Fruit fly (Drosophila melanogaster) whole organism, embryonic: Measurements from ENCODE around the gene CG10208.

Experiments
- Abd-B ChIP-seq: fragments of 200-800 bp; sonication (Bioruptor generic); optimal IDR thresholded peaks from 2 replicates; lab custom pipeline; 2018; ENCODE audit warnings: missing biosample characterization, mild to moderate bottlenecking, missing genetic modification characterization, moderate library complexity
- Atf6 ChIP-seq: fragments of 200-800 bp; sonication (Bioruptor generic); IDR thresholded peaks from 2 replicates; pipeline ENCODE4 v1.3.6; 2022; ENCODE audit warnings: missing biosample characterization, missing genetic modification characterization
- CG10431 ChIP-seq: fragments of 200-800 bp; sonication (Bioruptor generic); optimal IDR thresholded peaks from 3 replicates; lab custom pipeline; 2018; ENCODE audit warnings: missing biosample characterization, mild to moderate bottlenecking, missing genetic modification characterization
- CG10543 ChIP-seq: fragments of 200-800 bp; sonication (Bioruptor generic); optimal IDR thresholded peaks from 3 replicates; lab custom pipeline; 2017; ENCODE audit warnings: missing biosample characterization, mild to moderate bottlenecking, missing genetic modification characterization, moderate library complexity
- CG10959 ChIP-seq: fragments of 200-800 bp; sonication (Bioruptor generic); IDR thresholded peaks from 2 replicates; pipeline ENCODE4 v1.3.6; 2022; ENCODE audit warnings: missing biosample characterization, missing genetic modification characterization
- CG11504 ChIP-seq: fragments of 200-800 bp; sonication (Bioruptor generic); optimal IDR thresholded peaks from 3 replicates; lab custom pipeline; 2019; ENCODE audit warnings: missing biosample characterization, mild to moderate bottlenecking, missing genetic modification characterization, moderate library complexity
- CG11696 ChIP-seq: fragments of 200-800 bp; sonication (Bioruptor generic); IDR thresholded peaks from 2 replicates; pipeline ENCODE4 v1.3.6; 2022; ENCODE audit warnings: missing biosample characterization, missing genetic modification characterization
- CG14050 ChIP-seq: fragments of 200-800 bp; sonication (Bioruptor generic); IDR thresholded peaks from 3 replicates; pipeline ENCODE4 v1.3.6; 2022; ENCODE audit warnings: missing biosample characterization, missing genetic modification characterization
- CG15696 ChIP-seq: fragments of 200-800 bp; sonication (Bioruptor generic); optimal IDR thresholded peaks from 2 replicates; lab custom pipeline; 2019; ENCODE audit warnings: missing biosample characterization, mild to moderate bottlenecking, missing genetic modification characterization, moderate library complexity
- CG17359 ChIP-seq: fragments of 200-800 bp; sonication (Bioruptor generic); optimal IDR thresholded peaks from 3 replicates; lab custom pipeline; 2018; ENCODE audit warnings: missing biosample characterization, mild to moderate bottlenecking, missing genetic modification characterization, moderate library complexity
- CG2202 ChIP-seq: fragments of 200-800 bp; sonication (Bioruptor generic); optimal IDR thresholded peaks from 2 replicates; lab custom pipeline; 2018; ENCODE audit warnings: missing biosample characterization, mild to moderate bottlenecking, missing genetic modification characterization
- CG3065 ChIP-seq: fragments of 200-800 bp; sonication (Bioruptor generic); optimal IDR thresholded peaks from 2 replicates; lab custom pipeline; 2016; ENCODE audit warnings: missing biosample characterization, missing genetic modification characterization
- CG31365 ChIP-seq: fragments of 200-800 bp; sonication (Bioruptor generic); optimal IDR thresholded peaks from 2 replicates; lab custom pipeline; 2018; ENCODE audit warnings: missing biosample characterization, mild to moderate bottlenecking, missing genetic modification characterization
- CG31388 ChIP-seq: fragments of 200-800 bp; sonication (Bioruptor generic); optimal IDR thresholded peaks from 2 replicates; lab custom pipeline; 2016; ENCODE audit warnings: missing biosample characterization, missing genetic modification characterization
- CG3838 ChIP-seq: fragments of 200-800 bp; sonication (Bioruptor generic); optimal IDR thresholded peaks from 3 replicates; lab custom pipeline; 2016; ENCODE audit warnings: missing biosample characterization, missing genetic modification characterization
- CG3995 ChIP-seq: fragments of 200-800 bp; sonication (Bioruptor generic); optimal IDR thresholded peaks from 3 replicates; lab custom pipeline; 2016; ENCODE audit warnings: missing biosample characterization, missing genetic modification characterization
- CG4282 ChIP-seq: fragments of 200-800 bp; sonication (Bioruptor generic); optimal IDR thresholded peaks from 2 replicates; lab custom pipeline; 2016; ENCODE audit warnings: missing biosample characterization, missing genetic modification characterization
- CG6254 ChIP-seq: fragments of 200-800 bp; sonication (Bioruptor generic); optimal IDR thresholded peaks from 3 replicates; lab custom pipeline; 2017; ENCODE audit warnings: mild to moderate bottlenecking, missing biosample characterization, missing genetic modification reagents, missing genetic modification characterization
- CG6689 ChIP-seq: fragments of 200-800 bp; sonication (Bioruptor generic); IDR thresholded peaks from 2 replicates; pipeline ENCODE4 v1.3.6; 2022; ENCODE audit warnings: missing biosample characterization, missing genetic modification characterization
- CG8765 ChIP-seq: fragments of 200-800 bp; sonication (Bioruptor generic); IDR thresholded peaks from 2 replicates; pipeline ENCODE4 v1.3.6; 2022; ENCODE audit warnings: missing biosample characterization, missing genetic modification characterization
- D19B ChIP-seq: fragments of 200-800 bp; sonication (Bioruptor generic); optimal IDR thresholded peaks from 2 replicates; lab custom pipeline; 2017; ENCODE audit warnings: missing biosample characterization, mild to moderate bottlenecking, missing genetic modification characterization
- HLH4C ChIP-seq: fragments of 200-800 bp; sonication (Bioruptor generic); IDR thresholded peaks from 3 replicates; pipeline ENCODE4 v1.3.6; 2022; ENCODE audit warnings: missing biosample characterization, missing genetic modification characterization; ENCODE audit not compliant: partially characterized antibody
- Hmx ChIP-seq: fragments of 200-800 bp; sonication (Bioruptor generic); optimal IDR thresholded peaks from 2 replicates; lab custom pipeline; 2016; ENCODE audit warnings: missing biosample characterization, missing genetic modification characterization
- Jarid2 ChIP-seq: fragments of 200-800 bp; sonication (Bioruptor generic); optimal IDR thresholded peaks from 3 replicates; lab custom pipeline; 2017; ENCODE audit warnings: mild to moderate bottlenecking, missing biosample characterization, missing genetic modification reagents, missing genetic modification characterization
- Myb ChIP-seq: fragments of 200-800 bp; sonication (Bioruptor generic); optimal IDR thresholded peaks from 2 replicates; lab custom pipeline; 2016; ENCODE audit warnings: missing biosample characterization, missing genetic modification characterization
- Oaz ChIP-seq: fragments of 200-800 bp; sonication (Bioruptor generic); IDR thresholded peaks from 2 replicates; pipeline ENCODE4 v1.3.6; 2022; ENCODE audit warnings: missing biosample characterization, missing genetic modification characterization
- Optix ChIP-seq: fragments of 200-800 bp; sonication (Bioruptor generic); IDR thresholded peaks from 3 replicates; pipeline ENCODE4 v1.3.6; 2022; ENCODE audit warnings: missing biosample characterization, missing genetic modification characterization
- Poxn ChIP-seq: fragments of 200-800 bp; sonication (Bioruptor generic); IDR thresholded peaks from 2 replicates; pipeline ENCODE4 v1.3.6; 2022; ENCODE audit warnings: missing biosample characterization, missing genetic modification characterization
- ash1 ChIP-seq: fragments of 200-800 bp; sonication (Bioruptor generic); optimal IDR thresholded peaks from 2 replicates; lab custom pipeline; 2018; ENCODE audit warnings: missing biosample characterization, mild to moderate bottlenecking, missing genetic modification characterization
- cad ChIP-seq: fragments of >200 bp; optimal IDR thresholded peaks from 2 replicates; lab custom pipeline; 2017; ENCODE audit warnings: missing biosample characterization, missing genetic modification characterization
- dimm ChIP-seq: fragments of 200-800 bp; sonication (Bioruptor generic); IDR thresholded peaks from 2 replicates; pipeline ENCODE4 v1.3.6; 2022; ENCODE audit warnings: missing biosample characterization, missing genetic modification characterization
- dpn ChIP-seq, 2 experiments: fragments of 200-800 bp; sonication (Bioruptor generic); optimal IDR thresholded peaks; 3 replicates each; lab custom pipeline; 2016; ENCODE audit warnings: missing biosample characterization in 2 of 2, missing genetic modification characterization in 2 of 2
- gro ChIP-seq: fragments of 200-800 bp; sonication (Bioruptor generic); optimal IDR thresholded peaks from 2 replicates; lab custom pipeline; 2016; ENCODE audit warnings: missing biosample characterization, missing genetic modification characterization
- gsb ChIP-seq: fragments of 200-800 bp; sonication (Bioruptor generic); IDR thresholded peaks from 2 replicates; pipeline ENCODE4 v1.3.6; 2022; ENCODE audit warnings: missing biosample characterization, missing genetic modification characterization
- mirr ChIP-seq: fragments of 200-800 bp; sonication (Bioruptor generic); optimal IDR thresholded peaks from 3 replicates; lab custom pipeline; 2018; ENCODE audit warnings: missing biosample characterization, mild to moderate bottlenecking, missing genetic modification characterization
- oc ChIP-seq: fragments of 200-800 bp; sonication (Bioruptor generic); optimal IDR thresholded peaks from 2 replicates; lab custom pipeline; 2018; ENCODE audit warnings: missing biosample characterization, mild to moderate bottlenecking, missing genetic modification characterization, moderate library complexity
- org-1 ChIP-seq: fragments of 200-800 bp; sonication (Bioruptor generic); optimal IDR thresholded peaks from 2 replicates; lab custom pipeline; 2017; ENCODE audit warnings: missing biosample characterization, missing genetic modification characterization
- pan ChIP-seq, 4 experiments: fragments of >200 bp in 3 of 4; fragments of 200-800 bp in 1 of 4; sonication (Bioruptor generic) in 1 of 4; optimal IDR thresholded peaks in 3 of 4; IDR thresholded peaks in 1 of 4; 2 replicates each; pipeline versions ENCODE4 v1.3.6 to Lab custom; 2017 to 2022; ENCODE audit warnings: missing biosample characterization in 2 of 4, missing genetic modification characterization in 2 of 4, mixed read lengths in 1 of 4
- pfk ChIP-seq: fragments of 200-800 bp; sonication (Bioruptor generic); optimal IDR thresholded peaks from 2 replicates; lab custom pipeline; 2018; ENCODE audit warnings: missing biosample characterization, mild to moderate bottlenecking, missing genetic modification characterization, moderate library complexity
- pzg ChIP-seq: fragments of 200-800 bp; sonication (Bioruptor generic); optimal IDR thresholded peaks from 3 replicates; lab custom pipeline; 2018; ENCODE audit warnings: missing biosample characterization, mild to moderate bottlenecking, missing genetic modification characterization, moderate library complexity
- row ChIP-seq: fragments of 200-800 bp; sonication (Bioruptor generic); IDR thresholded peaks from 3 replicates; pipeline ENCODE4 v1.3.6; 2022; ENCODE audit warnings: missing biosample characterization, missing genetic modification characterization
- scrt ChIP-seq: fragments of 200-800 bp; sonication (Bioruptor generic); optimal IDR thresholded peaks from 2 replicates; lab custom pipeline; 2018; ENCODE audit warnings: missing biosample characterization, mild to moderate bottlenecking, missing genetic modification characterization, moderate library complexity
- sim ChIP-seq: fragments of 200-800 bp; sonication (Bioruptor generic); IDR thresholded peaks from 2 replicates; pipeline ENCODE4 v1.3.6; 2022; ENCODE audit warnings: missing biosample characterization, missing genetic modification characterization
- sisA ChIP-seq: fragments of 200-800 bp; sonication (Bioruptor generic); IDR thresholded peaks from 2 replicates; pipeline ENCODE4 v1.3.6; 2022; ENCODE audit warnings: missing biosample characterization, missing genetic modification characterization
- sob ChIP-seq: fragments of 200-800 bp; sonication (Bioruptor generic); IDR thresholded peaks from 2 replicates; pipeline ENCODE4 v1.3.6; 2022; ENCODE audit warnings: missing biosample characterization, missing genetic modification characterization
- stwl ChIP-seq: fragments of 200-800 bp; sonication (Bioruptor generic); optimal IDR thresholded peaks from 3 replicates; lab custom pipeline; 2018; ENCODE audit warnings: missing biosample characterization, mild to moderate bottlenecking, missing genetic modification characterization, moderate library complexity
- unpg ChIP-seq: fragments of 200-800 bp; sonication (Bioruptor generic); optimal IDR thresholded peaks from 3 replicates; lab custom pipeline; 2018; ENCODE audit warnings: missing biosample characterization, mild to moderate bottlenecking, missing genetic modification characterization, moderate library complexity
- z ChIP-seq: fragments of 200-800 bp; sonication (Bioruptor generic); IDR thresholded peaks from 3 replicates; pipeline ENCODE4 v1.3.6; 2022; ENCODE audit warnings: missing biosample characterization, missing genetic modification characterization
- zfh1 ChIP-seq: fragments of 200-800 bp; sonication (Bioruptor generic); IDR thresholded peaks from 3 replicates; pipeline ENCODE4 v1.3.6; 2022; ENCODE audit warnings: missing biosample characterization, missing genetic modification characterization

The CG10208 gene

dm6 chr3R:23734573-23735404, 39.1 kb downstream of the CG10208 start (continued):
- TF ChIP-seq Atf6 (GFP tag; lab: Robert Waterston, UW), result no peak
- TF ChIP-seq pzg, result no peak
- TF ChIP-seq mirr (GFP tag; lab: Kevin White, UChicago), result no peak
- TF ChIP-seq sob, result no peak
- TF ChIP-seq unpg (GFP tag; lab: Kevin White, UChicago), result peak; percentile 23
- no peak for TF ChIP-seq scrt (GFP tag; lab: Kevin White, UChicago)
- TF ChIP-seq CG4282 (GFP tag; lab: Kevin White, UChicago), result no peak
- TF ChIP-seq oc (tag; lab: Kevin White, UChicago), result peak; percentile 18
- no peak for TF ChIP-seq sisA
- peak; percentile 3 for TF ChIP-seq CG31388 (GFP tag; lab: Kevin White, UChicago)
- TF ChIP-seq Jarid2 (GFP tag; lab: Kevin White, UChicago), result no peak
- no peak for TF ChIP-seq CG10959
- no peak for TF ChIP-seq Hmx (GFP tag; lab: Kevin White, UChicago)
- TF ChIP-seq CG17359 (tag; lab: Kevin White, UChicago), result peak; percentile 7
- TF ChIP-seq CG3065 (GFP tag; lab: Kevin White, UChicago), result no peak
- no peak for TF ChIP-seq stwl (tag; lab: Kevin White, UChicago)
- TF ChIP-seq dpn (GFP tag; optimal IDR thresholded peaks at IDR 0.05; lab: Kevin White, UChicago), result no peak
- TF ChIP-seq dimm (GFP tag; lab: Robert Waterston, UW), result no peak
- TF ChIP-seq CG3995 (GFP tag; lab: Kevin White, UChicago), result no peak
- no peak for TF ChIP-seq CG2202
- TF ChIP-seq row (GFP tag; lab: Robert Waterston, UW), result no peak
- no peak for TF ChIP-seq HLH4C (GFP tag; lab: Robert Waterston, UW)
- no peak for TF ChIP-seq org-1
- TF ChIP-seq sim (GFP tag; lab: Robert Waterston, UW), result no peak
- peak; percentile 58 for TF ChIP-seq CG11696 (GFP tag; lab: Robert Waterston, UW)
- no peak for TF ChIP-seq pan (optimal IDR thresholded peaks at IDR 0.05; lab: Kevin White, UChicago)
- TF ChIP-seq pan (GFP tag; optimal IDR thresholded peaks at IDR 0.05 in 1 of 2, IDR thresholded peaks at IDR 0.05 in 1 of 2), result peak in 1 of 2 experiments; percentile 21
- TF ChIP-seq CG3838, result no peak
- no peak for TF ChIP-seq pfk (GFP tag; lab: Kevin White, UChicago)
- no peak for TF ChIP-seq CG31365 (tag; lab: Kevin White, UChicago)
- TF ChIP-seq CG10431 (GFP tag; lab: Kevin White, UChicago), result no peak
- no peak for TF ChIP-seq Oaz
- TF ChIP-seq Abd-B (GFP tag; lab: Kevin White, UChicago), result no peak
- no peak for TF ChIP-seq CG14050 (GFP tag; lab: Robert Waterston, UW)
- TF ChIP-seq CG6689, result peak; percentile 23; the same call in 1 of the 2 replicates
- no peak for TF ChIP-seq CG8765 (GFP tag; lab: Robert Waterston, UW)
- TF ChIP-seq zfh1 (GFP tag; lab: Robert Waterston, UW), result peak; percentile 39; the same call in 1 of the 3 replicates
- no peak for TF ChIP-seq cad
- TF ChIP-seq CG15696 (tag; lab: Kevin White, UChicago), result no peak
- TF ChIP-seq gsb, result no peak
- TF ChIP-seq ash1 (GFP tag; lab: Kevin White, UChicago), result no peak
- TF ChIP-seq z (GFP tag; lab: Robert Waterston, UW), result no peak
- no peak for TF ChIP-seq Myb (GFP tag; lab: Kevin White, UChicago)
- TF ChIP-seq D19B (GFP tag; lab: Kevin White, UChicago), result no peak
- TF ChIP-seq CG6254 (GFP tag; lab: Kevin White, UChicago), result peak; percentile 23
- no peak for TF ChIP-seq gro (GFP tag; lab: Kevin White, UChicago)
- TF ChIP-seq Optix (GFP tag; lab: Robert Waterston, UW), result 0 out of 3 replicates have a peak, but pooled peaks have one; percentile 11
- peak; percentile 28 for TF ChIP-seq CG11504
- TF ChIP-seq Poxn, result no peak
- TF ChIP-seq CG10543 (GFP tag; lab: Kevin White, UChicago), result no peak
